Worm (Caenorhabditis elegans) whole organism, L4 larva: ENCODE results near the gene srd-58.

Source experiments
- F10B5.3 ChIP-seq: sonication (generic microtip); optimal IDR thresholded peaks from 2 replicates; lab custom pipeline; 2016; ENCODE audit warnings: mild to moderate bottlenecking, missing genetic modification characterization, missing compliant biosample characterization
- F37D6.2 ChIP-seq: sonication (generic microtip); optimal IDR thresholded peaks from 2 replicates; lab custom pipeline; 2016; ENCODE audit warnings: mild to moderate bottlenecking, missing genetic modification characterization, missing compliant biosample characterization
- ZK546.5 ChIP-seq, 2 experiments: sonication (generic microtip); optimal IDR thresholded peaks; 2 replicates each; lab custom pipeline; 2017; ENCODE audit warnings: missing biosample characterization in 2 of 2, missing genetic modification characterization in 2 of 2
- dmd-8 ChIP-seq: fragments of 200-800 bp; sonication (Bioruptor generic); IDR thresholded peaks from 2 replicates; pipeline ENCODE4 v1.3.6; 2022; ENCODE audit warnings: missing genetic modification characterization, missing compliant biosample characterization
- lir-3 ChIP-seq: sonication (generic microtip); optimal IDR thresholded peaks from 2 replicates; lab custom pipeline; 2016; ENCODE audit warnings: mild to moderate bottlenecking, missing genetic modification characterization, missing compliant biosample characterization
- lsy-2 ChIP-seq, 2 experiments: fragments of 150-350 bp in 1 of 2; sonication (generic microtip) in 1 of 2; optimal IDR thresholded peaks; 2 replicates each; lab custom pipeline; 2014 to 2017; ENCODE audit warnings: missing biosample characterization in 2 of 2, missing genetic modification characterization in 2 of 2
- mdl-1 ChIP-seq, 2 experiments: fragments of 150-350 bp in 1 of 2; sonication (generic microtip) in 1 of 2; optimal IDR thresholded peaks; 2 replicates each; lab custom pipeline; 2014 to 2017; ENCODE audit warnings: missing biosample characterization in 2 of 2, missing genetic modification characterization in 2 of 2
- mxl-3 ChIP-seq: fragments of 200-800 bp; sonication (Bioruptor generic); optimal IDR thresholded peaks from 2 replicates; lab custom pipeline; 2018; ENCODE audit warnings: mild to moderate bottlenecking, missing genetic modification characterization, missing compliant biosample characterization
- nhr-237 ChIP-seq: sonication (generic microtip); optimal IDR thresholded peaks from 2 replicates; lab custom pipeline; 2017; ENCODE audit warnings: missing biosample characterization, missing genetic modification characterization
- nhr-25 ChIP-seq: sonication (generic microtip); optimal IDR thresholded peaks from 2 replicates; lab custom pipeline; 2017; ENCODE audit warnings: missing genetic modification characterization, mild to moderate bottlenecking, missing compliant biosample characterization, antibody characterized with exemption, moderate library complexity, borderline replicate concordance; ENCODE audit not compliant: insufficient read depth
- pha-4 ChIP-seq, 2 experiments: fragments of 150-350 bp in 1 of 2; fragments of 200-800 bp in 1 of 2; sonication (Bioruptor generic) in 1 of 2; IDR thresholded peaks in 1 of 2; optimal IDR thresholded peaks in 1 of 2; 2 replicates each; pipeline versions ENCODE4 v1.3.6 to Lab custom; 2014 to 2022; ENCODE audit warnings: missing genetic modification characterization in 2 of 2, missing genetic modification reagents in 2 of 2, missing biosample characterization in 1 of 2, missing compliant biosample characterization in 1 of 2
- spr-3 ChIP-seq: fragments of 200-800 bp; sonication (Bioruptor generic); optimal IDR thresholded peaks from 2 replicates; lab custom pipeline; 2018; ENCODE audit warnings: mild to moderate bottlenecking, missing genetic modification characterization, missing compliant biosample characterization
- tra-1 ChIP-seq: fragments of 200-800 bp; sonication (Bioruptor generic); IDR thresholded peaks from 2 replicates; pipeline ENCODE4 v1.3.6; 2022; ENCODE audit warnings: missing genetic modification reagents, missing genetic modification characterization, missing compliant biosample characterization

DNA sequence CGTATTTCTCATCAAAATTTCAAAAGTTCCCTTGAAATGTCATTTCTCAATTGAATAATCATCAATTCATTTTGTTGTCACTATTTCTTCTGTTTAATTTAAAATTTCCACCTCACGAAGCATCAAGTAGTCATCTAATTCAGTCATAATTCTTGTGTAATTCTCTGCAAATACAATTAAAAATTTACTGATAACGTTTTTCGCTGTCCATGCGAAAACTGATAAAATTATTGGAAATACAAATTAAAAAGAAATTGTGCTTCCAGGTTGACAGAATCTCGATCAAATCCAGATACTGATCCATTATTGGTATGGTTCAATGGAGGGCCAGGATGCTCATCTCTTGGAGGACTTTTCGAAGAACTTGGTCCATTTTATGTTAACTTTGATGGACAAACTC lies 28.4 kb upstream of the srd-58 start:
- TF ChIP-seq dmd-8 (GFP tag; lab: Robert Waterston, UW) = no peak
- TF ChIP-seq nhr-237 (tag; lab: Kevin White, UChicago) = no peak
- TF ChIP-seq nhr-25 (tag; lab: Kevin White, UChicago) = no peak
- TF ChIP-seq tra-1 (GFP tag; lab: Robert Waterston, UW) = no peak
- TF ChIP-seq spr-3 = no peak
- no peak for TF ChIP-seq lsy-2 (tag; optimal IDR thresholded peaks at IDR 0.05; lab: Kevin White, UChicago)
- no peak for TF ChIP-seq mxl-3 (GFP tag; lab: Kevin White, UChicago)
- TF ChIP-seq lir-3 = no peak
- TF ChIP-seq pha-4 (GFP tag; IDR thresholded peaks at IDR 0.05; lab: Robert Waterston, UW) = no peak
- TF ChIP-seq pha-4 (tag; optimal IDR thresholded peaks at IDR 0.05; lab: Kevin White, UChicago) = no peak
- no peak for TF ChIP-seq mdl-1 (tag; optimal IDR thresholded peaks at IDR 0.05; lab: Kevin White, UChicago)
- no peak for TF ChIP-seq F10B5.3
- TF ChIP-seq ZK546.5 (tag; optimal IDR thresholded peaks at IDR 0.05; lab: Kevin White, UChicago) = no peak
- no peak for TF ChIP-seq F37D6.2 (tag; lab: Kevin White, UChicago)
